Fruit fly (Drosophila melanogaster): Measurements from ENCODE around the gene Smr.

The Smr gene

dm6 chrX:12753602-12754347 lies 11.4 kb upstream of the Smr start (continued):
- TF ChIP-seq kni (GFP tag; optimal IDR thresholded peaks at IDR 0.05) (peak; percentile 91), ara (GFP tag; IDR thresholded peaks at IDR 0.05) (peak; percentile 45; the same call in 1 of the 2 replicates), bsh (GFP tag; optimal IDR thresholded peaks at IDR 0.05) (peak in 1 of 2 experiments; percentile 22), CHES-1-like (GFP tag; optimal IDR thresholded peaks at IDR 0.05) (no peak), inv (GFP tag; IDR thresholded peaks at IDR 0.05; ENCODE audit: partially characterized antibody) (no peak), so (GFP tag; IDR thresholded peaks at IDR 0.05) (peak; percentile 57; the same call in 1 of the 3 replicates), crol (GFP tag; IDR thresholded peaks at IDR 0.05) (peak; percentile 99), CG11247 (GFP tag; IDR thresholded peaks at IDR 0.05) (peak; percentile 11; the same call in 1 of the 2 replicates), Nf-YC (tag; optimal IDR thresholded peaks at IDR 0.05) (no peak), tin (GFP tag; optimal IDR thresholded peaks at IDR 0.05) (no peak), CG17568 (GFP tag; optimal IDR thresholded peaks at IDR 0.05) (peak; percentile 23), sr (GFP tag; IDR thresholded peaks at IDR 0.05) (peak; percentile 59; the same call in 1 of the 3 replicates), otp (GFP tag; IDR thresholded peaks at IDR 0.05) (peak; percentile 64), CG2678 (tag; optimal IDR thresholded peaks at IDR 0.05) (peak; percentile 30), nom (GFP tag; optimal IDR thresholded peaks at IDR 0.05) (peak; percentile 84), CG13123 (GFP tag; optimal IDR thresholded peaks at IDR 0.05) (no peak), CG32772 (GFP tag; IDR thresholded peaks at IDR 0.05) (peak; percentile 85), Hey (tag; optimal IDR thresholded peaks at IDR 0.05) (no peak), stc (GFP tag; IDR thresholded peaks at IDR 0.05) (0 out of 2 replicates have a peak, but pooled peaks have one; percentile 15), abd-A (tag; optimal IDR thresholded peaks at IDR 0.05) (peak; percentile 93), CG4360 (GFP tag; IDR thresholded peaks at IDR 0.05) (peak; percentile 68), sqz (GFP tag; optimal IDR thresholded peaks at IDR 0.05) (peak; percentile 95), CG2199 (GFP tag; IDR thresholded peaks at IDR 0.05) (0 out of 3 replicates have a peak, but pooled peaks have one; percentile 50), CG15269 (tag; optimal IDR thresholded peaks at IDR 0.05) (no peak), ken (GFP tag; IDR thresholded peaks at IDR 0.05) (0 out of 3 replicates have a peak, but pooled peaks have one; percentile 24), lola (GFP tag; optimal IDR thresholded peaks at IDR 0.05) (no peak), grn (GFP tag; optimal IDR thresholded peaks at IDR 0.05) (peak; percentile 81), Aef1 (GFP tag; IDR thresholded peaks at IDR 0.05) (peak; percentile 50), psq (GFP tag; optimal IDR thresholded peaks at IDR 0.05) (peak; percentile 81), Gug (GFP tag; IDR thresholded peaks at IDR 0.05) (0 out of 4 replicates have a peak, but pooled peaks have one; percentile 3), wek (GFP tag; optimal IDR thresholded peaks at IDR 0.05) (peak; percentile 7), croc (GFP tag; conservative IDR thresholded peaks at IDR 0.05) (no peak), CG11723 (GFP tag; optimal IDR thresholded peaks at IDR 0.05) (peak; percentile 13), vvl (GFP tag; IDR thresholded peaks at IDR 0.05) (peak; percentile 30; the same call in 1 of the 2 replicates), CG1832 (GFP tag; optimal IDR thresholded peaks at IDR 0.05) (peak; percentile 73), luna (GFP tag; optimal IDR thresholded peaks at IDR 0.05) (no peak), nau (GFP tag; optimal IDR thresholded peaks at IDR 0.05) (peak; percentile 18)

dm6 chrX:12752196-12752595 lies 9.8 kb upstream of the Smr start:
- TF ChIP-seq CG6689 (GFP tag; IDR thresholded peaks at IDR 0.05) (peak; percentile 99), HmgD (GFP tag; optimal IDR thresholded peaks at IDR 0.05) (peak; percentile 99), bsh (GFP tag; optimal IDR thresholded peaks at IDR 0.05) (peak; percentile 99 to 100), CHES-1-like (GFP tag; optimal IDR thresholded peaks at IDR 0.05) (peak; percentile 100), Poxn (GFP tag; IDR thresholded peaks at IDR 0.05) (peak; percentile 90), CG4328 (GFP tag; optimal IDR thresholded peaks at IDR 0.05) (peak; percentile 89), CoRest (tag; optimal IDR thresholded peaks at IDR 0.05) (peak; percentile 99), CG14965 (GFP tag; optimal IDR thresholded peaks at IDR 0.05; ENCODE audit: borderline replicate concordance) (peak; percentile 94), mam (GFP tag; optimal IDR thresholded peaks at IDR 0.05) (peak; percentile 99), ac (GFP tag; optimal IDR thresholded peaks at IDR 0.05) (peak; percentile 96), so (GFP tag; IDR thresholded peaks at IDR 0.05) (peak; percentile 99), cas (GFP tag; IDR thresholded peaks at IDR 0.05) (peak; percentile 98), pzg (GFP tag; optimal IDR thresholded peaks at IDR 0.05) (peak; percentile 38), CG1647 (GFP tag; optimal IDR thresholded peaks at IDR 0.05) (peak; percentile 99), h (optimal IDR thresholded peaks at IDR 0.05) (no peak), exex (tag; optimal IDR thresholded peaks at IDR 0.05) (peak; percentile 91)
